Worm (Caenorhabditis elegans) whole organism, L4 larva: ENCODE measurements around the gene sru-31.

ENCODE experiments used
- F49E8.2 ChIP-seq: sonication (generic microtip); optimal IDR thresholded peaks from 2 replicates; lab custom pipeline; 2016; ENCODE audit warnings: missing compliant biosample characterization, mild to moderate bottlenecking, missing genetic modification characterization, borderline replicate concordance
- hlh-11 ChIP-seq: fragments of 200-800 bp; sonication (Bioruptor generic); optimal IDR thresholded peaks from 2 replicates; lab custom pipeline; 2018; ENCODE audit warnings: mild to moderate bottlenecking, missing genetic modification characterization, missing compliant biosample characterization
- mes-2 ChIP-seq: sonication (generic microtip); optimal IDR thresholded peaks from 2 replicates; lab custom pipeline; 2016; ENCODE audit warnings: missing genotype, mild to moderate bottlenecking, missing genetic modification characterization, missing compliant biosample characterization; ENCODE audit not compliant: poor library complexity, severe bottlenecking
- spr-1 ChIP-seq: sonication (generic microtip); optimal IDR thresholded peaks from 2 replicates; lab custom pipeline; 2016; ENCODE audit warnings: mild to moderate bottlenecking, missing genetic modification characterization, missing compliant biosample characterization
- spr-3 ChIP-seq: fragments of 200-800 bp; sonication (Bioruptor generic); optimal IDR thresholded peaks from 2 replicates; lab custom pipeline; 2018; ENCODE audit warnings: mild to moderate bottlenecking, missing genetic modification characterization, missing compliant biosample characterization

ce11 chrV:9812216-9812615 lies 4.3 kb upstream of the sru-31 start:
- TF ChIP-seq spr-1 (tag; lab: Kevin White, UChicago) (no peak), hlh-11 (tag; lab: Kevin White, UChicago) (no peak), F49E8.2 (no peak), mes-2 (tag; lab: Kevin White, UChicago) (no peak), spr-3 (GFP tag; lab: Kevin White, UChicago) (no peak)
